Fruit fly (Drosophila melanogaster) S2 (cell line): Measurements from ENCODE around the gene PK1-R.
A peak's percentile ranks its signal among the peaks of the same experiment; 100 is the strongest.

Source experiments
- CG8478 ChIP-seq: fragments of >200 bp; optimal IDR thresholded peaks from 2 replicates; lab custom pipeline; 2018
- CTCF ChIP-seq, 2 experiments: fragments of >200 bp; optimal IDR thresholded peaks; 2 replicates each; lab custom pipeline; 2018

PK1-R gene

dm6 chr3R:14103022-14103421 lies at the start of gene PK1-R:
PK1-R (minus strand) TSS chr3R:14103122.
- no peak for TF ChIP-seq CTCF (optimal IDR thresholded peaks at IDR 0.05; lab: Kevin White, UChicago)

- TF ChIP-seq CG8478 (no peak), CTCF (optimal IDR thresholded peaks at IDR 0.05; lab: Kevin White, UChicago) (no peak)
These were observed 49.6 kb upstream of the PK1-R start, which contains the start of gene CG42500 for dm6 chr3R:14152550-14152949. CG42500 (minus strand) TSS chr3R:14152650.

- TF ChIP-seq CTCF (optimal IDR thresholded peaks at IDR 0.05; lab: Kevin White, UChicago) (no peak), CG8478 (no peak)
These were observed 48.9 kb upstream of the PK1-R start, which contains the start of gene CG14355 for dm6 chr3R:14151840-14152239. CG14355 (minus strand) TSS chr3R:14151940.

dm6 chr3R:14140912-14141311 lies 38.0 kb upstream of the PK1-R start:
- TF ChIP-seq CTCF (optimal IDR thresholded peaks at IDR 0.05; lab: Kevin White, UChicago) (no peak), CG8478 (no peak)

- TF ChIP-seq CTCF (optimal IDR thresholded peaks at IDR 0.05; lab: Kevin White, UChicago) (no peak), CG8478 (no peak)
These were observed 29.1 kb upstream of the PK1-R start, which contains the start of gene CG14356 for dm6 chr3R:14131972-14132371. CG14356 (minus strand) TSS chr3R:14132072.

dm6 chr3R:14125479-14126121 lies 22.7 kb upstream of the PK1-R start, which contains the start of the genes 140up and Polr2B:
140up (minus strand) TSS chr3R:14125548.
Polr2B (plus strand) TSS chr3R:14125791.
- TF ChIP-seq CG8478 (no peak), CTCF (optimal IDR thresholded peaks at IDR 0.05; lab: Kevin White, UChicago) (no peak)

- no peak for TF ChIP-seq CG8478
- no peak for TF ChIP-seq CTCF (optimal IDR thresholded peaks at IDR 0.05; lab: Kevin White, UChicago)
These were observed 19.5 kb upstream of the PK1-R start, which contains the start of the genes Abi and twf for dm6 chr3R:14122347-14122812. Abi (minus strand) TSS chr3R:14122420. twf (plus strand) TSS chr3R:14122654.

dm6 chr3R:14118350-14118749 lies 15.4 kb upstream of the PK1-R start, which contains the start of gene Kif19A:
Kif19A (minus strand) TSS chr3R:14118450.
- TF ChIP-seq CTCF (optimal IDR thresholded peaks at IDR 0.05; lab: Kevin White, UChicago) (no peak), CG8478 (no peak)

- TF ChIP-seq CTCF (optimal IDR thresholded peaks at IDR 0.05; lab: Kevin White, UChicago) (no peak), CG8478 (no peak)
These were observed 13.2 kb upstream of the PK1-R start for dm6 chr3R:14116088-14116487.

- no peak for TF ChIP-seq CG8478
- TF ChIP-seq CTCF (optimal IDR thresholded peaks at IDR 0.05; lab: Kevin White, UChicago) = no peak
These were observed 9.1 kb upstream of the PK1-R start, which contains the start of gene CG14357 for dm6 chr3R:14112066-14112465. CG14357 (minus strand) TSS chr3R:14112166.

- TF ChIP-seq CTCF (optimal IDR thresholded peaks at IDR 0.05; lab: Kevin White, UChicago) (no peak), CG8478 (no peak)
These were observed 6.2 kb upstream of the PK1-R start, which contains the start of gene Or88a for dm6 chr3R:14109145-14109544. Or88a (plus strand) TSS chr3R:14109445.

dm6 chr3R:14108158-14108921 lies 5.4 kb upstream of the PK1-R start, which contains the start of gene CG12402:
CG12402 (minus strand) TSS chr3R:14108321.
- no peak for TF ChIP-seq CTCF (optimal IDR thresholded peaks at IDR 0.05; lab: Kevin White, UChicago)
- no peak for TF ChIP-seq CG8478

- TF ChIP-seq CTCF (optimal IDR thresholded peaks at IDR 0.05; lab: Kevin White, UChicago) = no peak
- TF ChIP-seq CG8478 = no peak
These were observed 4.7 kb upstream of the PK1-R start for dm6 chr3R:14107597-14107996.

- TF ChIP-seq CG8478 = no peak
- TF ChIP-seq CTCF (optimal IDR thresholded peaks at IDR 0.05; lab: Kevin White, UChicago) = no peak
These were observed 2.0 kb downstream of the PK1-R start for dm6 chr3R:14100962-14101361.

dm6 chr3R:14098527-14099109 lies 4.3 kb downstream of the PK1-R start:
- TF ChIP-seq CTCF (optimal IDR thresholded peaks at IDR 0.05; lab: Kevin White, UChicago) (peak; percentile 74 to 79), CG8478 (no peak)
